Worm (Caenorhabditis elegans): ENCODE results near the gene T22B7.3.

T22B7.3 gene

ce11 chrX:5680125-5680524, 33.0 kb downstream of the T22B7.3 start, which contains the start of gene set-19:
TSS of gene set-19 (minus strand) at chrX:5680225.
- no peak for TF ChIP-seq nhr-12 (tag; optimal IDR thresholded peaks at IDR 0.05)
- TF ChIP-seq nhr-11 (tag; optimal IDR thresholded peaks at IDR 0.05): no peak
- TF ChIP-seq alr-1 (tag; optimal IDR thresholded peaks at IDR 0.05): no peak
- no peak for TF ChIP-seq crh-2 (tag; optimal IDR thresholded peaks at IDR 0.05)
- TF ChIP-seq lsy-2 (tag; optimal IDR thresholded peaks at IDR 0.05): no peak
- no peak for TF ChIP-seq unc-62 (GFP tag; optimal IDR thresholded peaks at IDR 0.05)
- no peak for TF ChIP-seq ztf-4 (tag; optimal IDR thresholded peaks at IDR 0.05)
- no peak for TF ChIP-seq nhr-23 (tag; optimal IDR thresholded peaks at IDR 0.05)
- TF ChIP-seq ZK546.5 (tag; optimal IDR thresholded peaks at IDR 0.05): no peak
- no peak for TF ChIP-seq peb-1 (tag; optimal IDR thresholded peaks at IDR 0.05)
- no peak for TF ChIP-seq ceh-16 (tag; optimal IDR thresholded peaks at IDR 0.05)
- no peak for TF ChIP-seq sma-9 (GFP tag; optimal IDR thresholded peaks at IDR 0.05)
- no peak for TF ChIP-seq sma-9 (tag; optimal IDR thresholded peaks at IDR 0.05)
- TF ChIP-seq fos-1 (tag; optimal IDR thresholded peaks at IDR 0.05): no peak
- TF ChIP-seq zag-1 (tag; optimal IDR thresholded peaks at IDR 0.05): no peak
- TF ChIP-seq nhr-25 (tag; optimal IDR thresholded peaks at IDR 0.05): no peak
- no peak for TF ChIP-seq sem-4 (tag; optimal IDR thresholded peaks at IDR 0.05)
- no peak for TF ChIP-seq R02D3.7 (tag; optimal IDR thresholded peaks at IDR 0.05)
- TF ChIP-seq lin-13 (GFP tag; optimal IDR thresholded peaks at IDR 0.05): no peak
- TF ChIP-seq nhr-237 (tag; optimal IDR thresholded peaks at IDR 0.05): no peak
- TF ChIP-seq aly-2 (tag; optimal IDR thresholded peaks at IDR 0.05): no peak

ce11 chrX:5686065-5686464, 38.9 kb downstream of the T22B7.3 start, which contains the start of gene set-20:
TSS of gene set-20 (minus strand) at chrX:5686158.
- TF ChIP-seq egl-27 (tag; optimal IDR thresholded peaks at IDR 0.05): peak; percentile 76
- peak; percentile 46 to 52 for TF ChIP-seq mdl-1 (tag; optimal IDR thresholded peaks at IDR 0.05)
- peak; percentile 64 for TF ChIP-seq zag-1 (tag; optimal IDR thresholded peaks at IDR 0.05)
- TF ChIP-seq Y55F3AM.14 (GFP tag; optimal IDR thresholded peaks at IDR 0.05): no peak
- TF ChIP-seq fos-1 (tag; optimal IDR thresholded peaks at IDR 0.05): peak; percentile 79
- TF ChIP-seq crh-2 (tag; optimal IDR thresholded peaks at IDR 0.05): peak; percentile 47
- no peak for TF ChIP-seq nhr-25 (tag; optimal IDR thresholded peaks at IDR 0.05)
- peak; percentile 81 for TF ChIP-seq nhr-129 (tag; optimal IDR thresholded peaks at IDR 0.05)
- TF ChIP-seq F13H6.1 (tag; optimal IDR thresholded peaks at IDR 0.05): peak; percentile 90
- no peak for TF ChIP-seq ztf-11 (tag; optimal IDR thresholded peaks at IDR 0.05)
- TF ChIP-seq mab-5 (tag; optimal IDR thresholded peaks at IDR 0.05): peak; percentile 59
- TF ChIP-seq peb-1 (tag; optimal IDR thresholded peaks at IDR 0.05): peak; percentile 57
- no peak for TF ChIP-seq snpc-4 (tag; optimal IDR thresholded peaks at IDR 0.05)
- TF ChIP-seq ama-1 (optimal IDR thresholded peaks at IDR 0.05): no peak
- TF ChIP-seq blmp-1 (tag; optimal IDR thresholded peaks at IDR 0.05; ENCODE audit: insufficient read depth): peak; percentile 31
- no peak for TF ChIP-seq lin-39 (tag; optimal IDR thresholded peaks at IDR 0.05)
- peak; percentile 33 for TF ChIP-seq nhr-6 (tag; optimal IDR thresholded peaks at IDR 0.05)
- TF ChIP-seq sem-4 (tag; optimal IDR thresholded peaks at IDR 0.05): peak; percentile 16
- no peak for TF ChIP-seq ceh-16 (tag; optimal IDR thresholded peaks at IDR 0.05)
- TF ChIP-seq R02D3.7 (tag; optimal IDR thresholded peaks at IDR 0.05): no peak
- no peak for TF ChIP-seq aly-2 (tag; optimal IDR thresholded peaks at IDR 0.05)
- TF ChIP-seq mbf-1 (tag; optimal IDR thresholded peaks at IDR 0.05): no peak
- TF ChIP-seq sma-3 (GFP tag; optimal IDR thresholded peaks at IDR 0.05): peak; percentile 57
- TF ChIP-seq C34F6.9 (tag; optimal IDR thresholded peaks at IDR 0.05): peak; percentile 66
- TF ChIP-seq lin-11 (tag; optimal IDR thresholded peaks at IDR 0.05): peak; percentile 34
- TF ChIP-seq nhr-21 (tag; optimal IDR thresholded peaks at IDR 0.05): peak; percentile 66
- TF ChIP-seq lsy-2 (tag; optimal IDR thresholded peaks at IDR 0.05): peak in 1 of 2 experiments; percentile 7
- TF ChIP-seq unc-62 (GFP tag; optimal IDR thresholded peaks at IDR 0.05): no peak

ce11 chrX:5689077-5689476, 41.9 kb downstream of the T22B7.3 start:
- no peak for TF ChIP-seq zag-1 (tag; optimal IDR thresholded peaks at IDR 0.05)
- no peak for TF ChIP-seq egl-27 (tag; optimal IDR thresholded peaks at IDR 0.05)
- TF ChIP-seq nhr-23 (tag; optimal IDR thresholded peaks at IDR 0.05): no peak
- TF ChIP-seq nhr-10 (tag; optimal IDR thresholded peaks at IDR 0.05): no peak
- TF ChIP-seq C34F6.9 (tag; optimal IDR thresholded peaks at IDR 0.05): no peak
- no peak for TF ChIP-seq elt-1 (tag; optimal IDR thresholded peaks at IDR 0.05)
- TF ChIP-seq gmeb-1 (tag; optimal IDR thresholded peaks at IDR 0.05): no peak
- no peak for TF ChIP-seq lin-11 (tag; optimal IDR thresholded peaks at IDR 0.05)
- no peak for TF ChIP-seq nhr-12 (tag; optimal IDR thresholded peaks at IDR 0.05)
